Fruit fly (Drosophila melanogaster) whole organism, embryonic: ENCODE results near the gene CG16813.
A peak's percentile ranks its signal among the peaks of the same experiment; 100 is the strongest.

ENCODE experiments used
- BEAF-32 ChIP-seq: fragments of 200-800 bp; sonication (Bioruptor generic); optimal IDR thresholded peaks from 3 replicates; lab custom pipeline; 2017; ENCODE audit warnings: missing biosample characterization, missing genetic modification characterization, mild to moderate bottlenecking, moderate library complexity, missing genetic modification reagents
- BtbVII ChIP-seq: fragments of 200-800 bp; sonication (Bioruptor generic); optimal IDR thresholded peaks from 3 replicates; lab custom pipeline; 2017; ENCODE audit warnings: missing biosample characterization, mild to moderate bottlenecking, missing genetic modification characterization
- CG10267 ChIP-seq: fragments of 200-800 bp; sonication (Bioruptor generic); optimal IDR thresholded peaks from 2 replicates; lab custom pipeline; 2018; ENCODE audit warnings: missing biosample characterization, mild to moderate bottlenecking, missing genetic modification characterization, moderate library complexity
- CG10462 ChIP-seq: fragments of 200-800 bp; sonication (Bioruptor generic); optimal IDR thresholded peaks from 2 replicates; lab custom pipeline; 2016; ENCODE audit warnings: missing biosample characterization, missing genetic modification characterization
- CG11456 ChIP-seq: fragments of 200-800 bp; sonication (Bioruptor generic); IDR thresholded peaks from 3 replicates; pipeline ENCODE4 v1.3.6; 2022; ENCODE audit warnings: missing biosample characterization, missing genetic modification characterization
- CG16815 ChIP-seq: fragments of 200-800 bp; sonication (Bioruptor generic); optimal IDR thresholded peaks from 3 replicates; lab custom pipeline; 2017; ENCODE audit warnings: missing biosample characterization, mild to moderate bottlenecking, missing genetic modification characterization
- CG17359 ChIP-seq: fragments of 200-800 bp; sonication (Bioruptor generic); optimal IDR thresholded peaks from 3 replicates; lab custom pipeline; 2018; ENCODE audit warnings: missing biosample characterization, mild to moderate bottlenecking, missing genetic modification characterization, moderate library complexity
- CG2120 ChIP-seq: fragments of 200-800 bp; sonication (Bioruptor generic); optimal IDR thresholded peaks from 3 replicates; lab custom pipeline; 2016; ENCODE audit warnings: missing biosample characterization, missing genetic modification characterization
- CG32772 ChIP-seq: fragments of 200-800 bp; sonication (Bioruptor generic); IDR thresholded peaks from 2 replicates; pipeline ENCODE4 v1.3.6; 2022; ENCODE audit warnings: missing biosample characterization, missing genetic modification characterization
- CG33213 ChIP-seq: fragments of 200-800 bp; sonication (Bioruptor generic); optimal IDR thresholded peaks from 3 replicates; lab custom pipeline; 2016; ENCODE audit warnings: missing biosample characterization, missing genetic modification characterization
- CG6854 ChIP-seq: fragments of 200-800 bp; sonication (Bioruptor generic); optimal IDR thresholded peaks from 3 replicates; lab custom pipeline; 2017; ENCODE audit warnings: missing biosample characterization, mild to moderate bottlenecking, missing genetic modification characterization
- CG7271 ChIP-seq: fragments of 200-800 bp; sonication (Bioruptor generic); optimal IDR thresholded peaks from 2 replicates; lab custom pipeline; 2018; ENCODE audit warnings: missing biosample characterization, mild to moderate bottlenecking, missing genetic modification characterization, moderate library complexity
- CG7963 ChIP-seq: fragments of 200-800 bp; sonication (Bioruptor generic); IDR thresholded peaks from 3 replicates; pipeline ENCODE4 v1.3.6; 2022; ENCODE audit warnings: missing biosample characterization, missing genetic modification characterization; ENCODE audit not compliant: partially characterized antibody
- CG8765 ChIP-seq: fragments of 200-800 bp; sonication (Bioruptor generic); IDR thresholded peaks from 2 replicates; pipeline ENCODE4 v1.3.6; 2022; ENCODE audit warnings: missing biosample characterization, missing genetic modification characterization
- CG9215 ChIP-seq: fragments of 200-800 bp; sonication (Bioruptor generic); IDR thresholded peaks from 2 replicates; pipeline ENCODE4 v1.3.6; 2022; ENCODE audit warnings: missing biosample characterization, missing genetic modification characterization
- CG9817 ChIP-seq: fragments of 200-800 bp; sonication (Bioruptor generic); optimal IDR thresholded peaks from 2 replicates; lab custom pipeline; 2018; ENCODE audit warnings: missing biosample characterization, mild to moderate bottlenecking, missing genetic modification characterization, moderate library complexity
- Drgx ChIP-seq: fragments of 200-800 bp; sonication (Bioruptor generic); IDR thresholded peaks from 2 replicates; pipeline ENCODE4 v1.3.6; 2022; ENCODE audit warnings: missing biosample characterization, missing genetic modification characterization
- HLH3B ChIP-seq: fragments of 200-800 bp; sonication (Bioruptor generic); IDR thresholded peaks from 2 replicates; pipeline ENCODE4 v1.3.6; 2022; ENCODE audit warnings: missing biosample characterization, missing genetic modification characterization
- HmgD ChIP-seq: fragments of 200-800 bp; sonication (Bioruptor generic); optimal IDR thresholded peaks from 3 replicates; lab custom pipeline; 2016; ENCODE audit warnings: missing biosample characterization, missing genetic modification characterization
- Med ChIP-seq: fragments of 200-800 bp; sonication (Bioruptor generic); peaks from one replicate; lab custom pipeline; 2016; ENCODE audit warnings: missing biosample characterization, missing genetic modification characterization, mild to moderate bottlenecking, inconsistent platforms, moderate library complexity
- Mes4 ChIP-seq: fragments of 200-800 bp; sonication (Bioruptor generic); optimal IDR thresholded peaks from 2 replicates; lab custom pipeline; 2016; ENCODE audit warnings: missing biosample characterization, missing genetic modification characterization
- Oaz ChIP-seq: fragments of 200-800 bp; sonication (Bioruptor generic); IDR thresholded peaks from 2 replicates; pipeline ENCODE4 v1.3.6; 2022; ENCODE audit warnings: missing biosample characterization, missing genetic modification characterization
- Pdp1 ChIP-seq, 2 experiments: fragments of 200-800 bp; sonication (Bioruptor generic); optimal IDR thresholded peaks; 3 replicates each; lab custom pipeline; 2016; ENCODE audit warnings: missing biosample characterization in 2 of 2, missing genetic modification characterization in 2 of 2, mild to moderate bottlenecking in 1 of 2, moderate library complexity in 1 of 2
- Rfx ChIP-seq: fragments of 200-800 bp; sonication (Bioruptor generic); IDR thresholded peaks from 2 replicates; pipeline ENCODE4 v1.3.6; 2022; ENCODE audit warnings: missing biosample characterization, missing genetic modification characterization
- caup ChIP-seq: fragments of 200-800 bp; sonication (Bioruptor generic); optimal IDR thresholded peaks from 3 replicates; lab custom pipeline; 2017; ENCODE audit warnings: missing biosample characterization, mild to moderate bottlenecking, missing genetic modification characterization, moderate library complexity; ENCODE audit not compliant: severe bottlenecking
- chm ChIP-seq: fragments of 200-800 bp; sonication (Bioruptor generic); IDR thresholded peaks from 2 replicates; pipeline ENCODE4 v1.3.6; 2022; ENCODE audit warnings: missing biosample characterization, missing genetic modification characterization
- crol ChIP-seq: fragments of 200-800 bp; sonication (Bioruptor generic); IDR thresholded peaks from 2 replicates; pipeline ENCODE4 v1.3.6; 2022; ENCODE audit warnings: missing biosample characterization, missing genetic modification characterization
- cwo ChIP-seq: fragments of 200-800 bp; sonication (Bioruptor generic); optimal IDR thresholded peaks from 3 replicates; lab custom pipeline; 2017; ENCODE audit warnings: missing biosample characterization, missing genetic modification characterization, mild to moderate bottlenecking, moderate library complexity, missing genetic modification reagents
- fd3F ChIP-seq: fragments of 200-800 bp; sonication (Bioruptor generic); optimal IDR thresholded peaks from 2 replicates; lab custom pipeline; 2018; ENCODE audit warnings: missing biosample characterization, mild to moderate bottlenecking, missing genetic modification characterization, moderate library complexity
- fd96Cb ChIP-seq: fragments of 200-800 bp; sonication (Bioruptor generic); optimal IDR thresholded peaks from 2 replicates; lab custom pipeline; 2018; ENCODE audit warnings: missing biosample characterization, mild to moderate bottlenecking, missing genetic modification characterization, moderate library complexity
- fru ChIP-seq: fragments of >200 bp; optimal IDR thresholded peaks from 2 replicates; lab custom pipeline; 2017
- inv ChIP-seq: fragments of 200-800 bp; sonication (Bioruptor generic); IDR thresholded peaks from 2 replicates; pipeline ENCODE4 v1.3.6; 2022; ENCODE audit warnings: missing biosample characterization, missing genetic modification characterization; ENCODE audit not compliant: partially characterized antibody
- kay ChIP-seq: fragments of 200-800 bp; sonication (Bioruptor generic); optimal IDR thresholded peaks from 2 replicates; lab custom pipeline; 2016; ENCODE audit warnings: missing biosample characterization, missing genetic modification characterization
- kni ChIP-seq: fragments of 200-800 bp; sonication (Bioruptor generic); optimal IDR thresholded peaks from 3 replicates; lab custom pipeline; 2017; ENCODE audit warnings: mild to moderate bottlenecking, missing biosample characterization, missing genetic modification reagents, missing genetic modification characterization
- knrl ChIP-seq: fragments of 200-800 bp; sonication (Bioruptor generic); IDR thresholded peaks from 3 replicates; pipeline ENCODE4 v1.3.6; 2022; ENCODE audit warnings: missing biosample characterization, missing genetic modification characterization; ENCODE audit not compliant: partially characterized antibody
- mirr ChIP-seq: fragments of 200-800 bp; sonication (Bioruptor generic); optimal IDR thresholded peaks from 3 replicates; lab custom pipeline; 2018; ENCODE audit warnings: missing biosample characterization, mild to moderate bottlenecking, missing genetic modification characterization
- nerfin-1 ChIP-seq: fragments of 200-800 bp; sonication (Bioruptor generic); optimal IDR thresholded peaks from 3 replicates; lab custom pipeline; 2019; ENCODE audit warnings: missing biosample characterization, mild to moderate bottlenecking, missing genetic modification characterization, moderate library complexity
- nmo ChIP-seq: fragments of 200-800 bp; sonication (Bioruptor generic); optimal IDR thresholded peaks from 2 replicates; lab custom pipeline; 2018; ENCODE audit warnings: missing biosample characterization, mild to moderate bottlenecking, missing genetic modification characterization, moderate library complexity
- onecut ChIP-seq: fragments of 200-800 bp; sonication (Bioruptor generic); IDR thresholded peaks from 2 replicates; pipeline ENCODE4 v1.3.6; 2022; ENCODE audit warnings: missing biosample characterization, missing genetic modification characterization
- peb ChIP-seq: fragments of 200-800 bp; sonication (Bioruptor generic); IDR thresholded peaks from 2 replicates; pipeline ENCODE4 v1.3.6; 2022; ENCODE audit warnings: missing biosample characterization, missing genetic modification characterization
- pfk ChIP-seq: fragments of 200-800 bp; sonication (Bioruptor generic); optimal IDR thresholded peaks from 2 replicates; lab custom pipeline; 2018; ENCODE audit warnings: missing biosample characterization, mild to moderate bottlenecking, missing genetic modification characterization, moderate library complexity
- pho ChIP-seq: fragments of 200-800 bp; sonication (Bioruptor generic); optimal IDR thresholded peaks from 2 replicates; lab custom pipeline; 2016; ENCODE audit warnings: missing biosample characterization, missing genetic modification characterization
- rib ChIP-seq: fragments of 200-800 bp; sonication (Bioruptor generic); IDR thresholded peaks from 2 replicates; pipeline ENCODE4 v1.3.6; 2022; ENCODE audit warnings: missing biosample characterization, missing genetic modification characterization
- ro ChIP-seq: fragments of 200-800 bp; sonication (Bioruptor generic); IDR thresholded peaks from 2 replicates; pipeline ENCODE4 v1.3.6; 2022; ENCODE audit warnings: missing biosample characterization, missing genetic modification characterization
- row ChIP-seq: fragments of 200-800 bp; sonication (Bioruptor generic); IDR thresholded peaks from 3 replicates; pipeline ENCODE4 v1.3.6; 2022; ENCODE audit warnings: missing biosample characterization, missing genetic modification characterization
- sd ChIP-seq: fragments of 200-800 bp; sonication (Bioruptor generic); optimal IDR thresholded peaks from 3 replicates; lab custom pipeline; 2018; ENCODE audit warnings: missing biosample characterization, mild to moderate bottlenecking, missing genetic modification characterization, moderate library complexity
- seq ChIP-seq: fragments of 200-800 bp; sonication (Bioruptor generic); IDR thresholded peaks from 2 replicates; pipeline ENCODE4 v1.3.6; 2022; ENCODE audit warnings: missing biosample characterization, missing genetic modification characterization
- sim ChIP-seq: fragments of 200-800 bp; sonication (Bioruptor generic); IDR thresholded peaks from 2 replicates; pipeline ENCODE4 v1.3.6; 2022; ENCODE audit warnings: missing biosample characterization, missing genetic modification characterization
- sr ChIP-seq: fragments of 200-800 bp; sonication (Bioruptor generic); IDR thresholded peaks from 3 replicates; pipeline ENCODE4 v1.3.6; 2022; ENCODE audit warnings: missing biosample characterization, missing genetic modification characterization
- tx ChIP-seq: fragments of 200-800 bp; sonication (Bioruptor generic); optimal IDR thresholded peaks from 2 replicates; lab custom pipeline; 2016; ENCODE audit warnings: missing biosample characterization, missing genetic modification characterization
- wor ChIP-seq: fragments of 200-800 bp; sonication (Bioruptor generic); IDR thresholded peaks from 2 replicates; pipeline ENCODE4 v1.3.6; 2022; ENCODE audit warnings: missing biosample characterization, missing genetic modification characterization
- yki ChIP-seq: fragments of >200 bp; optimal IDR thresholded peaks from 3 replicates; lab custom pipeline; 2018
- zf30C ChIP-seq: fragments of 200-800 bp; sonication (Bioruptor generic); optimal IDR thresholded peaks from 3 replicates; lab custom pipeline; 2018; ENCODE audit warnings: missing biosample characterization, mild to moderate bottlenecking, missing genetic modification characterization
- zfh2 ChIP-seq: fragments of 200-800 bp; sonication (Bioruptor generic); optimal IDR thresholded peaks from 2 replicates; lab custom pipeline; 2016; ENCODE audit warnings: missing biosample characterization, missing genetic modification characterization

Gene CG16813

dm6 chr2L:13204151-13204550 is 23.2 kb upstream of the CG16813 start:
- TF ChIP-seq Oaz (GFP tag; lab: Robert Waterston, UW) (no peak), Rfx (GFP tag; lab: Robert Waterston, UW) (no peak), chm (GFP tag; lab: Robert Waterston, UW) (peak; percentile 51; the same call in 1 of the 2 replicates), sr (GFP tag; lab: Robert Waterston, UW) (no peak), knrl (GFP tag; lab: Robert Waterston, UW) (no peak), CG10267 (no peak), BtbVII (GFP tag; lab: Kevin White, UChicago) (no peak), Med (peak; percentile 34), CG6854 (GFP tag; lab: Kevin White, UChicago) (peak; percentile 13), Pdp1 (GFP tag; optimal IDR thresholded peaks at IDR 0.05; lab: Kevin White, UChicago) (peak in 1 of 2 experiments; percentile 76), zfh2 (GFP tag; lab: Kevin White, UChicago) (no peak), CG16815 (GFP tag; lab: Kevin White, UChicago) (no peak), CG17359 (tag; lab: Kevin White, UChicago) (no peak), seq (GFP tag; lab: Robert Waterston, UW) (no peak), wor (no peak), mirr (no peak), CG9817 (tag; lab: Kevin White, UChicago) (no peak), pho (GFP tag; lab: Kevin White, UChicago) (no peak), HmgD (GFP tag; lab: Kevin White, UChicago) (no peak), ro (no peak), HLH3B (GFP tag; lab: Robert Waterston, UW) (no peak), kay (GFP tag; lab: Kevin White, UChicago) (peak; percentile 40), sd (peak; percentile 60), crol (GFP tag; lab: Robert Waterston, UW) (no peak), onecut (0 out of 2 replicates have a peak, but pooled peaks have one; percentile 2), BEAF-32 (GFP tag; lab: Kevin White, UChicago) (no peak), peb (GFP tag; lab: Robert Waterston, UW) (no peak), row (GFP tag; lab: Robert Waterston, UW) (no peak), kni (GFP tag; lab: Kevin White, UChicago) (no peak), tx (GFP tag; lab: Kevin White, UChicago) (no peak), pfk (GFP tag; lab: Kevin White, UChicago) (no peak), CG7271 (tag; lab: Kevin White, UChicago) (no peak), fru (lab: Kevin White, UChicago) (no peak), CG9215 (GFP tag; lab: Robert Waterston, UW) (no peak), CG10462 (GFP tag; lab: Kevin White, UChicago) (no peak), CG2120 (GFP tag; lab: Kevin White, UChicago) (no peak), nmo (GFP tag; lab: Kevin White, UChicago) (no peak), nerfin-1 (tag; lab: Kevin White, UChicago) (no peak), Drgx (GFP tag; lab: Robert Waterston, UW) (no peak), cwo (GFP tag; lab: Kevin White, UChicago) (peak; percentile 13), CG32772 (GFP tag; lab: Robert Waterston, UW) (no peak)

- TF ChIP-seq yki (no peak), CG8765 (no peak), fd3F (GFP tag; lab: Kevin White, UChicago) (no peak), zf30C (no peak), Mes4 (GFP tag; lab: Kevin White, UChicago) (no peak), rib (GFP tag; lab: Robert Waterston, UW) (0 out of 2 replicates have a peak, but pooled peaks have one; percentile 20), inv (GFP tag; lab: Robert Waterston, UW) (no peak), caup (GFP tag; lab: Kevin White, UChicago) (peak; percentile 39), fd96Cb (tag; lab: Kevin White, UChicago) (no peak), sim (GFP tag; lab: Robert Waterston, UW) (no peak), CG33213 (GFP tag; lab: Kevin White, UChicago) (no peak), CG7963 (GFP tag; lab: Robert Waterston, UW) (no peak), CG11456 (no peak)
These were observed 22.1 kb upstream of the CG16813 start for dm6 chr2L:13205256-13205655.
